Fruit fly (Drosophila melanogaster) whole organism, pupa: Measurements from ENCODE around the gene Sgs1.

Source experiments
- CG13204 ChIP-seq: fragments of 200-800 bp; sonication (Bioruptor generic); optimal IDR thresholded peaks from 2 replicates; lab custom pipeline; 2018; ENCODE audit warnings: missing biosample characterization, mild to moderate bottlenecking, missing genetic modification characterization, moderate library complexity
- CG17806 ChIP-seq: fragments of 200-800 bp; sonication (Bioruptor generic); optimal IDR thresholded peaks from 2 replicates; lab custom pipeline; 2018; ENCODE audit warnings: missing biosample characterization, mild to moderate bottlenecking, missing genetic modification characterization, moderate library complexity
- CG8159 ChIP-seq: fragments of 200-800 bp; sonication (Bioruptor generic); optimal IDR thresholded peaks from 3 replicates; lab custom pipeline; 2018; ENCODE audit warnings: missing biosample characterization, mild to moderate bottlenecking, missing genetic modification characterization, moderate library complexity
- D1 ChIP-seq: fragments of 200-800 bp; sonication (Bioruptor generic); optimal IDR thresholded peaks from 2 replicates; lab custom pipeline; 2018; ENCODE audit warnings: missing biosample characterization, mild to moderate bottlenecking, missing genetic modification characterization, moderate library complexity
- EcR ChIP-seq: fragments of 200-800 bp; sonication (Bioruptor generic); optimal IDR thresholded peaks from 3 replicates; lab custom pipeline; 2019; ENCODE audit warnings: missing biosample characterization, missing genetic modification characterization, mild to moderate bottlenecking, moderate library complexity, missing genetic modification reagents

- no peak for TF ChIP-seq EcR (GFP tag; lab: Kevin White, UChicago)
- TF ChIP-seq D1 = no peak
- TF ChIP-seq CG8159 = peak; percentile 42
- TF ChIP-seq CG17806 = peak; percentile 24
- no peak for TF ChIP-seq CG13204 (GFP tag; lab: Kevin White, UChicago)
Observed at dm6 chr2L:4907986-4908385, 29.2 kb upstream of the Sgs1 start.
